Worm (Caenorhabditis elegans) whole organism, young adult: ENCODE measurements around the gene F14D7.18.

Experiments
- F49E8.2 ChIP-seq: sonication (generic microtip); optimal IDR thresholded peaks from 3 replicates; lab custom pipeline; 2017; ENCODE audit warnings: missing genetic modification characterization, mild to moderate bottlenecking, missing compliant biosample characterization, antibody characterized with exemption, moderate library complexity; ENCODE audit not compliant: insufficient read depth
- aptf-2 ChIP-seq: fragments of 200-800 bp; sonication (Bioruptor generic); conservative IDR thresholded peaks from 2 replicates; pipeline ENCODE4 v1.3.6; 2022; ENCODE audit warnings: missing genetic modification reagents, missing genetic modification characterization, missing compliant biosample characterization
- dpl-1 ChIP-seq: fragments of 150-350 bp; optimal IDR thresholded peaks from 2 replicates; lab custom pipeline; 2014; ENCODE audit warnings: missing biosample characterization, missing genetic modification reagents, missing genetic modification characterization
- nfya-1 ChIP-seq: sonication (generic microtip); optimal IDR thresholded peaks from 2 replicates; lab custom pipeline; 2017; ENCODE audit warnings: antibody characterized with exemption, missing compliant biosample characterization, missing genetic modification characterization, borderline replicate concordance; ENCODE audit not compliant: insufficient read depth
- unc-62 ChIP-seq: fragments of 150-350 bp; optimal IDR thresholded peaks from 2 replicates; lab custom pipeline; 2014; ENCODE audit warnings: missing biosample characterization, missing genetic modification reagents, missing genetic modification characterization

DNA sequence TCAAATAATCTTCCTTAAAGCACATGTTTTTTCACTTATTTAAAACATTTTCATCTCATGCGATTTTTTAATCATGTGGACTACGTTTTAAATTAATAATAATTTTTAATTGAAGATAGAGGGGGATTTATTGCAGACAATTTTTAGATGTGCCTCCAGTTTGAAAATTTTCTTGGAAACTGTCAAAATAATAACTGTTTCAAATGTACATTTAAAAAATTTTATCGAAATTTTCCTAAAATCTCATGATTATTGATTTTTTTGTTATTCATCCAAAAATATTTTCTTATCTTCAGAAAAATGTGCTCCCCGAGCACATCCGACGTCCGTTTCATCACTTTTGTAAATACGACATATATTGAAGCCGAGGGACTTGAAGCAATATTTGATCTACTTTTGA, 33.7 kb downstream of the F14D7.18 start, which contains the start of gene sre-8:
- TF ChIP-seq F49E8.2 (tag; lab: Kevin White, UChicago) (no peak), unc-62 (GFP tag; lab: Kevin White, UChicago) (no peak), nfya-1 (tag; lab: Kevin White, UChicago) (no peak), aptf-2 (GFP tag; lab: Robert Waterston, UW) (no peak), dpl-1 (GFP tag; lab: Kevin White, UChicago) (no peak)
